Worm (Caenorhabditis elegans) whole organism, mixed stage, embryonic: ENCODE results near the gene ZC266.1.

Experiments used
- ceh-83 ChIP-seq: fragments of 200-800 bp; sonication (Bioruptor generic); optimal IDR thresholded peaks from 2 replicates; lab custom pipeline; 2018; ENCODE audit warnings: mild to moderate bottlenecking, missing genetic modification characterization, missing compliant biosample characterization
- elt-1 ChIP-seq: sonication (generic microtip); optimal IDR thresholded peaks from 2 replicates; lab custom pipeline; 2017; ENCODE audit warnings: missing genetic modification characterization, mild to moderate bottlenecking, missing compliant biosample characterization, antibody characterized with exemption, moderate library complexity, borderline replicate concordance; ENCODE audit not compliant: insufficient read depth
- lin-32 ChIP-seq: fragments of 200-800 bp; sonication (Bioruptor generic); optimal IDR thresholded peaks from 2 replicates; lab custom pipeline; 2018; ENCODE audit warnings: mild to moderate bottlenecking, missing genetic modification characterization, missing compliant biosample characterization
- mab-5 ChIP-seq: fragments of 150-350 bp; optimal IDR thresholded peaks from 2 replicates; lab custom pipeline; 2014; ENCODE audit warnings: missing biosample characterization, missing genetic modification characterization
- mls-2 ChIP-seq: sonication (generic microtip); optimal IDR thresholded peaks from 2 replicates; lab custom pipeline; 2016; ENCODE audit warnings: mild to moderate bottlenecking, missing genetic modification characterization, moderate library complexity, missing compliant biosample characterization
- nhr-12 ChIP-seq: fragments of 150-350 bp; optimal IDR thresholded peaks from 2 replicates; lab custom pipeline; 2014; ENCODE audit warnings: missing biosample characterization, missing genetic modification characterization
- nhr-2 ChIP-seq: fragments of 150-350 bp; optimal IDR thresholded peaks from 2 replicates; lab custom pipeline; 2014; ENCODE audit warnings: missing biosample characterization, missing genetic modification characterization
- nhr-237 ChIP-seq: fragments of 150-350 bp; optimal IDR thresholded peaks from 2 replicates; lab custom pipeline; 2014; ENCODE audit warnings: missing biosample characterization, missing genetic modification characterization
- snpc-4 ChIP-seq: fragments of 150-350 bp; optimal IDR thresholded peaks from 2 replicates; lab custom pipeline; 2014; ENCODE audit warnings: missing biosample characterization, missing genetic modification characterization
- tbx-8 ChIP-seq: fragments of 200-800 bp; sonication (Bioruptor generic); optimal IDR thresholded peaks from 2 replicates; lab custom pipeline; 2018; ENCODE audit warnings: mild to moderate bottlenecking, missing genetic modification characterization, moderate library complexity, missing compliant biosample characterization
- unc-62 ChIP-seq: fragments of 150-350 bp; optimal IDR thresholded peaks from 2 replicates; lab custom pipeline; 2014; ENCODE audit warnings: missing biosample characterization, missing genetic modification reagents, missing genetic modification characterization
- ztf-11 ChIP-seq: fragments of 150-350 bp; optimal IDR thresholded peaks from 2 replicates; lab custom pipeline; 2014; ENCODE audit warnings: missing biosample characterization, missing genetic modification characterization

DNA sequence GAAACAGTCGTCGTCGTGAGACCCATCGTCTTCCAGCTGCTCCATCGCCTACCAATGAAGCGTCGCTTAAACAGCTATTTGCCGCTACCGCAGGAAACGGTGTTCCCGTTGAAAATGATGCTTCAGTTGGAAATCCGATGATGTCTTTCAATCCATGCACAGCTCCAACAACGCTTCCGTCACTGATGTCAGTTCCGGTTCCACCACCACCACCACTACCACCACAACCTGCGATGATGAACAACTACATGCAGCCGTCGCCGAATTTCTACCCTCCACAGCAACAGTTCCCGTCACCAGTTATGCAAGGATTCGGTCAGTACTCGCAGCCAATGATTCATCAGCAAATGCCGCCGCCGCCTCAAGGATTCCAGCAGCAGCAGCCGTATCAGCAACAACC is 33.9 kb upstream of the ZC266.1 start:
- TF ChIP-seq snpc-4 (tag; lab: Kevin White, UChicago) (no peak), elt-1 (tag; lab: Kevin White, UChicago) (no peak), lin-32 (GFP tag; lab: Kevin White, UChicago) (no peak), nhr-12 (no peak), unc-62 (GFP tag; lab: Kevin White, UChicago) (no peak), mab-5 (tag; lab: Kevin White, UChicago) (no peak), nhr-2 (tag; lab: Kevin White, UChicago) (no peak), ceh-83 (peak; percentile 27), ztf-11 (tag; lab: Kevin White, UChicago) (no peak), mls-2 (tag; lab: Kevin White, UChicago) (no peak), tbx-8 (GFP tag; lab: Kevin White, UChicago) (no peak), nhr-237 (tag; lab: Kevin White, UChicago) (no peak)
